Worm (Caenorhabditis elegans) whole organism, L3 larva: Measurements from ENCODE around the gene spds-1.

Experiments
- nhr-23 ChIP-seq: fragments of 150-350 bp; optimal IDR thresholded peaks from 2 replicates; lab custom pipeline; 2014; ENCODE audit warnings: missing biosample characterization, missing genetic modification reagents, missing genetic modification characterization
- nhr-237 ChIP-seq: fragments of 150-350 bp; optimal IDR thresholded peaks from 2 replicates; lab custom pipeline; 2014; ENCODE audit warnings: missing biosample characterization, missing genetic modification characterization

DNA sequence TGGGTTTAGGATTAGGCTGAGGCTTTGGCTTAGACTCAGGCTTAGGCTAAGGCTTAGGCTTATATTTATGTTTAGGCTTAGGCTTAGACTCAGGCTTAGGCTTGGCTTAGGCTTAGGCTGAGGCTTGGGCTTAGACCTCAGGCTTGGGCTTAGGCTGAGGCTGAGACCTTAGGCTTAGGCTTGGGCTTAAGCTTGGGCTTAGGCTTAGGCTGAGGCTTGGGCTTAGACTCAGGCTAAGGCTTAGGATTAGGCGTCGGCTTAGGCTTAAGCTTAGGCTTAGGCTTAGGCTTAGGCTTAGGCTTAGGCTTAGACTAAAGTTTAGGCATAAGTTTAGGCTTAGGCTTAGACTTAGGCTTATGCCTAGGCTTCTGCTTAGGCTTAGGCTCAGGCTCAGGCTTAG is 17.8 kb downstream of the spds-1 start:
- no peak for TF ChIP-seq nhr-237 (tag; lab: Kevin White, UChicago)
- no peak for TF ChIP-seq nhr-23 (tag; lab: Kevin White, UChicago)
